Fruit fly (Drosophila melanogaster) whole organism, pupa: ENCODE data around the gene gig.

Source experiments
- CG10348 ChIP-seq: fragments of 200-800 bp; sonication (Bioruptor generic); IDR thresholded peaks from 2 replicates; pipeline ENCODE4 v1.3.6; 2022; ENCODE audit warnings: missing biosample characterization, missing genetic modification characterization
- CG17806 ChIP-seq: fragments of 200-800 bp; sonication (Bioruptor generic); optimal IDR thresholded peaks from 2 replicates; lab custom pipeline; 2018; ENCODE audit warnings: missing biosample characterization, mild to moderate bottlenecking, missing genetic modification characterization, moderate library complexity

DNA sequence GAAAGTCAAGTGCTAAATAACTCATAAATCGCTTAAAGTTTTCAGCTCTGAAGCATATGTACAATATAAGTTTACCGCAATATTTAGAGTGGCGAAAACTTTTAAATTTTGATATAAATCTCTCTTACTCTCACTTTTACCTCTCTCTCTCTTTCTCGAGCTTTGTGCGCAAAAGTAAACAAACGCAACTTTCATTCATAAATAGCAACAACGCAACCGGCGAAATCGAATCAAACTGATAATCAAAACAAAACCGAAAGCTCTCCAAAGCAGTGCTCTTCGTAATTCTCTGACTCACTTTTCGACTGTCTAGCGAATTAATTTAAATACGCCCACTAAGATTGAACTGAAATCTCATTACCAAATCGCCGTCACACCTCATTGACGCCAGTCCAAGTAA is 56.9 kb downstream of the gig start:
- TF ChIP-seq CG17806 (tag; lab: Kevin White, UChicago), result no peak
- no peak for TF ChIP-seq CG10348 (GFP tag; lab: Robert Waterston, UW)
